Fruit fly (Drosophila melanogaster): ENCODE data around the gene CG32554.
A peak's percentile ranks its signal among the peaks of the same experiment; 100 is the strongest.
"Not testable (repeated sequence)": the region's sequence is repeated elsewhere in the genome, so short reads cannot be mapped to it uniquely, and the experiment has no call there.

CG32554 gene

DNA sequence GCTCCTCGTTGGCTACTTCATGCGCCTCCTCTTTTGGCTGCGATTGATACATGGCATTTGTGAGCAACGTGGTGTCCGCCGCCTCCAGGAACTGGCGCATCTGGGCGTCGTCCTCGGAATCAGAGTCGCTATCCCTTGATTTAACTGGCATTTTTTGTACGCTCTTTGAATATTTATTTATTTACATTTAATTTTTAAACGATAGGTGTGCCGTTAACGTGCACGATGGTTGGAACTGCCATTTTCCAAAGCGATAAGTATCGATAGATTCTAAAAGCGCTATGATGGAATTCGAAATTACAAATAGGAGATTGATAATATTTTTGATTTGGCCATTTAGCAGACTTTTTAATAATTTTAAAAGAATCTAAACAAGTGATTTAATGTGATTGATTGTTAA lies at the start of gene CG32554:
CG32554 (minus strand) TSS at position 229 of the 400 bp plus-strand sequence.
- no peak for TF ChIP-seq CG7101 (tag; optimal IDR thresholded peaks at IDR 0.05)
- peak; percentile 6 for TF ChIP-seq bab1 (GFP tag; optimal IDR thresholded peaks at IDR 0.05)

DNA sequence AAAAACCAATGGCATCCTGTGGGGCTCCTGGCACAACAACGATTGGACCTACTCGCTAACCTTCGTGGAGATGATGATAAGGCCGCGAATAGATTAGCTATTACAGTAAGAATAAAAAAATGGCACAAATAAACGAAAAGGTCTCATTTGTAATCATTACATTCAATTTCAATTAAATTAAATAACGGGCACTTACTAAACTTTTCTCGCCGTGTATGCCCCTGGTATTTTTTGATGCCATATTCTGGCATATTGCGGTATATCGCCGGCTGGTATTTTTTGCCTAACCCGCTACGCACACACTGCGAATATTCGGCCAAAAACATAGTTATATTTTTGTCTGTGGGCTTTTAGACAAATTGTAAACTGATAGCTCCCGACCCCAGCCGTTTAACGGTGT lies 46.9 kb upstream of the CG32554 start, which contains the start of gene Gss2:
Gss2 (plus strand) TSS at position 301 of the 400 bp plus-strand sequence.
- not testable (repeated sequence) for TF ChIP-seq toe (GFP tag; optimal IDR thresholded peaks at IDR 0.05); CG1620 (GFP tag; optimal IDR thresholded peaks at IDR 0.05); cnc (optimal IDR thresholded peaks at IDR 0.05)

DNA sequence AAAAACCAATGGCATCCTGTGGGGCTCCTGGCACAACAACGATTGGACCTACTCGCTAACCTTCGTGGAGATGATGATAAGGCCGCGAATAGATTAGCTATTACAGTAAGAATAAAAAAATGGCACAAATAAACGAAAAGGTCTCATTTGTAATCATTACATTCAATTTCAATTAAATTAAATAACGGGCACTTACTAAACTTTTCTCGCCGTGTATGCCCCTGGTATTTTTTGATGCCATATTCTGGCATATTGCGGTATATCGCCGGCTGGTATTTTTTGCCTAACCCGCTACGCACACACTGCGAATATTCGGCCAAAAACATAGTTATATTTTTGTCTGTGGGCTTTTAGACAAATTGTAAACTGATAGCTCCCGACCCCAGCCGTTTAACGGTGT lies 36.8 kb upstream of the CG32554 start, which contains the start of gene Gss1:
Gss1 (plus strand) TSS at position 301 of the 400 bp plus-strand sequence.
- TF ChIP-seq CG7045 (GFP tag; optimal IDR thresholded peaks at IDR 0.05); pad (GFP tag; optimal IDR thresholded peaks at IDR 0.05); cnc (optimal IDR thresholded peaks at IDR 0.05): not testable (repeated sequence)

DNA sequence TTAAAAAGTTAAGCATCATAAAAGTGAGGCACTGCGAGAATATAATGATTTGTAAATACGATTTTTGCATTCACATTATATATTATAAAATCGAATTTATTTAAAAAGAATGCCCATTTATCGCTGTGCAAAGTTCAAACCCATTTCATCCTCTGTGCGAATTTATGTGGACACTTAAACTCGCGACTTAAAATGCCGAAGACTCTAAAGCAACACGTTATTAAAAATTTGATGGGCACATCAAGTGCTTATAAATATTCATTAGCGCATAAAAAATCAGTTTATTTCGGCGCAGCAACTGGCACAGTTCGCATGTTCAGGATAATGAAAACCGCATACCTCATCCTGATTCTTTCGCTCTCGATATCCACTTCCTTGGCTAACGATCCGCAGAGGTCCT lies 35.4 kb upstream of the CG32554 start, which contains the start of gene CG6788:
CG6788 (plus strand) TSS at position 301 of the 400 bp plus-strand sequence.
- TF ChIP-seq ovo (GFP tag; optimal IDR thresholded peaks at IDR 0.05) (no peak), CG12768 (GFP tag; optimal IDR thresholded peaks at IDR 0.05) (no peak), pad (GFP tag; optimal IDR thresholded peaks at IDR 0.05) (no peak), cnc (optimal IDR thresholded peaks at IDR 0.05) (no peak), Hr96 (GFP tag; optimal IDR thresholded peaks at IDR 0.05) (no peak), CG1620 (GFP tag; optimal IDR thresholded peaks at IDR 0.05) (no peak), CG11617 (GFP tag; optimal IDR thresholded peaks at IDR 0.05) (no peak), CG14711 (tag; optimal IDR thresholded peaks at IDR 0.05) (no peak), Mnt (GFP tag; optimal IDR thresholded peaks at IDR 0.05) (no peak), bab1 (GFP tag; optimal IDR thresholded peaks at IDR 0.05) (no peak), cic (GFP tag; optimal IDR thresholded peaks at IDR 0.05) (no peak), CG5204 (GFP tag; optimal IDR thresholded peaks at IDR 0.05) (no peak), CG7101 (tag; optimal IDR thresholded peaks at IDR 0.05) (no peak), tj (GFP tag; optimal IDR thresholded peaks at IDR 0.05) (no peak), CG7045 (GFP tag; optimal IDR thresholded peaks at IDR 0.05) (no peak)

DNA sequence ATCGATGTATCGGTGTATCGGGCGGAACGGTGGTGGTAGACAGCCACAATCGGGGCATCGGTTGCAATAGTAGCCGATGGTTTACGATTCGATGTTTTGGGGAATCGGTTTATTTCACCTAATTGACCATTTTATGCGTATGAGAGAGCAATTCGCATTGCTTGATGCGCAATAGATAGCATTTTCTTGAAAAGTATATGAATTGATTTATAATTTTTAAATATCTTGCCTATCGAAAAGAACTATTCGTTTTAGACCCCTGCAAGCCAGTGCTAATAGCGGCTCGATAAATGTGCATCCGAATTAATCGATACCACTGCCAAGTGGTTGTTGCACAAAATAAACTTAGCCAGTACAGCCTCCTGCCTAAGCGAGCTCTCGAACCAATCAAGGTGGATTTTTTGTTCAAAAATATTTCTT lies 34.7 kb upstream of the CG32554 start, which contains the start of gene mnb:
mnb (minus strand) TSS at position 15 of the 420 bp plus-strand sequence.
- TF ChIP-seq kay (GFP tag; ENCODE audit: borderline replicate concordance), result no peak
- no peak for TF ChIP-seq ovo (GFP tag; optimal IDR thresholded peaks at IDR 0.05)
- TF ChIP-seq CG5204 (GFP tag; optimal IDR thresholded peaks at IDR 0.05), result peak; percentile 58
- TF ChIP-seq tj (GFP tag; optimal IDR thresholded peaks at IDR 0.05), result no peak
- peak; percentile 78 for TF ChIP-seq CG1620 (GFP tag; optimal IDR thresholded peaks at IDR 0.05)
- peak; percentile 8 for TF ChIP-seq Mnt (GFP tag; optimal IDR thresholded peaks at IDR 0.05)
- peak; percentile 25 for TF ChIP-seq bab1 (GFP tag; optimal IDR thresholded peaks at IDR 0.05)
- TF ChIP-seq CG33017 (tag; optimal IDR thresholded peaks at IDR 0.05), result no peak
- TF ChIP-seq CG11617 (GFP tag; optimal IDR thresholded peaks at IDR 0.05), result peak; percentile 17
- peak; percentile 60 for TF ChIP-seq Hr96 (GFP tag; optimal IDR thresholded peaks at IDR 0.05)
- no peak for TF ChIP-seq Crg-1 (GFP tag; optimal IDR thresholded peaks at IDR 0.05)
- no peak for TF ChIP-seq cnc (optimal IDR thresholded peaks at IDR 0.05)
- TF ChIP-seq cic (GFP tag; optimal IDR thresholded peaks at IDR 0.05), result no peak
- TF ChIP-seq CG7045 (GFP tag; optimal IDR thresholded peaks at IDR 0.05), result no peak
- no peak for TF ChIP-seq CG14711 (tag; optimal IDR thresholded peaks at IDR 0.05)
- TF ChIP-seq pad (GFP tag; optimal IDR thresholded peaks at IDR 0.05), result no peak
- peak; percentile 42 for TF ChIP-seq toe (GFP tag; optimal IDR thresholded peaks at IDR 0.05)
- TF ChIP-seq CG7101 (tag; optimal IDR thresholded peaks at IDR 0.05), result no peak
- TF ChIP-seq Clk (GFP tag; optimal IDR thresholded peaks at IDR 0.05), result no peak
- TF ChIP-seq CG12768 (GFP tag; optimal IDR thresholded peaks at IDR 0.05), result no peak

DNA sequence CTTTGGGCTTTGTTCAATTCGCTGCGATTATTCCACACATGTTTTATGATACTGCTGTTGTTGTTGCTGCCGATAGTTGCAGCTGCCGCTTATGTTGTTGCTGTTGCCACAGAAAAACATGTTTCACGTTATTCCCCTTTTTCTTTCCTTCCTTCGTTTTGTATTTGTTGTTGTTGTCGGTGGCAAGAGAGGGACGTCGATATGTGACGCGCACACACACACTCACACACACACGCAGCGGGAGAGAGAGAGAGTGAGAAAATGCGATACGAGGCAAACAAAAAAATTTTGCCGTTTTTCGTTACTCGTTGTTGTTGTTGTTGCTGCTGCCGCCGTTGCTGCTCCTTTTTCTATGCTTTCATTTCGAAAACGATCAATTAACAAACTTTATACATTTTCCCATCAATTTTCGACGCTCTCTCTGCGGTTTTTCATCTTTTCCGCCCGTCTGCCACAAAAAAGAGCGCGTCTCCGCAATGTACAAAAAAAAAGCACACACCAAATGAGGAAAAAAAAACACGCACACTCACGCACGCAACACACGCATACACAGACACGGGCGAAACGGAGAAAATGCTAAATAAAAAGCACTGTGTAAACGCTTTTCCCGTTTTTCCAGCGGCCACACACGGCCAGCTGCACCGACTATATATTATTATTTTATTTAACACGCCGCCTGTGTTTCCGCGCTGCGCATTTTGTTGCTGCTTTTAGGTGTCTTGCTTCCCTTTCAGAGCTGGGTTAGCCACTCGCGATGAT lies 34.1 kb upstream of the CG32554 start:
- TF ChIP-seq CG14711 (tag; optimal IDR thresholded peaks at IDR 0.05) (no peak), CG7101 (tag; optimal IDR thresholded peaks at IDR 0.05) (no peak), pad (GFP tag; optimal IDR thresholded peaks at IDR 0.05) (peak; percentile 38), Mnt (GFP tag; optimal IDR thresholded peaks at IDR 0.05) (peak; percentile 75), CG5204 (GFP tag; optimal IDR thresholded peaks at IDR 0.05) (no peak), CG33017 (tag; optimal IDR thresholded peaks at IDR 0.05) (no peak), tj (GFP tag; optimal IDR thresholded peaks at IDR 0.05) (peak; percentile 37), toe (GFP tag; optimal IDR thresholded peaks at IDR 0.05) (no peak), CG11617 (GFP tag; optimal IDR thresholded peaks at IDR 0.05) (peak; percentile 38), Hr96 (GFP tag; optimal IDR thresholded peaks at IDR 0.05) (no peak), CG1620 (GFP tag; optimal IDR thresholded peaks at IDR 0.05) (no peak)

DNA sequence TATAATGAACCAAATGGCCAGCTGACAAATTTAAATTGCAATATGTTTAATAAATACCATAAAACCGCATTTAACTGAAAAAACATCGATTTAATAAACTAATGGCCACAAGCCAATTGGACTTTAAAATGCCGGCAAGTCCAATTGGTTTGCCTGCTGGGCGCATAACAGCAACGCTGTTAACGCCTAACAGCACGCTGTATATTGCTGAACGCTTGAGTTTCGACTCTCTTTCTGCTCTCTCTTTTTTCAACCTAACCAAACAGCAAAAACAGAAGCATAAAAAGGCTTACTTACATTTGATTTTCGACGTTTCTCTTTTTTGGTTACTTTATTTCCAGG lies 33.6 kb upstream of the CG32554 start:
- TF ChIP-seq CG1620 (GFP tag; optimal IDR thresholded peaks at IDR 0.05), result no peak
- no peak for TF ChIP-seq CG5204 (GFP tag; optimal IDR thresholded peaks at IDR 0.05)
- no peak for TF ChIP-seq pad (GFP tag; optimal IDR thresholded peaks at IDR 0.05)
